Worm (Caenorhabditis elegans) whole organism, L3 larva: ENCODE measurements around the gene pqn-8.
A peak's percentile ranks its signal among the peaks of the same experiment; 100 is the strongest.

ENCODE experiments used
- R02D3.7 ChIP-seq: fragments of 150-350 bp; optimal IDR thresholded peaks from 2 replicates; lab custom pipeline; 2014; ENCODE audit warnings: missing biosample characterization, missing genetic modification characterization
- ZK546.5 ChIP-seq: sonication (generic microtip); optimal IDR thresholded peaks from 2 replicates; lab custom pipeline; 2017; ENCODE audit warnings: missing biosample characterization, missing genetic modification characterization
- aly-2 ChIP-seq: fragments of 150-350 bp; optimal IDR thresholded peaks from 2 replicates; lab custom pipeline; 2014; ENCODE audit warnings: missing biosample characterization, missing genetic modification characterization
- ama-1 ChIP-seq: fragments of 150-350 bp; optimal IDR thresholded peaks from 2 replicates; lab custom pipeline; 2018
- ceh-28 ChIP-seq: fragments of 150-350 bp; optimal IDR thresholded peaks from 2 replicates; lab custom pipeline; 2014; ENCODE audit warnings: missing biosample characterization, missing genetic modification reagents, missing genetic modification characterization
- ceh-82 ChIP-seq: fragments of 150-350 bp; optimal IDR thresholded peaks from 2 replicates; lab custom pipeline; 2014; ENCODE audit warnings: missing biosample characterization, missing genetic modification characterization
- ceh-9 ChIP-seq: sonication (generic microtip); optimal IDR thresholded peaks from 2 replicates; lab custom pipeline; 2018; ENCODE audit warnings: missing biosample characterization, missing genetic modification characterization
- daf-12 ChIP-seq: fragments of 150-350 bp; optimal IDR thresholded peaks from 2 replicates; lab custom pipeline; 2014; ENCODE audit warnings: missing biosample characterization, missing genetic modification reagents, missing genetic modification characterization
- egl-27 ChIP-seq: sonication (generic microtip); optimal IDR thresholded peaks from 4 replicates; lab custom pipeline; 2017; ENCODE audit warnings: missing biosample characterization, missing genetic modification reagents, missing genetic modification characterization
- egl-5 ChIP-seq: fragments of 150-350 bp; optimal IDR thresholded peaks from 2 replicates; lab custom pipeline; 2017; ENCODE audit warnings: missing biosample characterization, missing genetic modification reagents, missing genetic modification characterization, inconsistent platforms
- elt-2 ChIP-seq: sonication (generic microtip); optimal IDR thresholded peaks from 2 replicates; lab custom pipeline; 2016; ENCODE audit warnings: missing genetic modification reagents, mild to moderate bottlenecking, missing genetic modification characterization, missing compliant biosample characterization
- elt-3 ChIP-seq, 3 experiments: fragments of 150-350 bp in 1 of 3; sonication (generic microtip) in 2 of 3; optimal IDR thresholded peaks; 2 replicates in 2 of 3; 4 replicates in 1 of 3; lab custom pipeline; 2014 to 2017; ENCODE audit warnings: missing biosample characterization in 3 of 3, missing genetic modification characterization in 3 of 3
- fkh-10 ChIP-seq: sonication (generic microtip); optimal IDR thresholded peaks from 2 replicates; lab custom pipeline; 2017; ENCODE audit warnings: missing biosample characterization, missing genetic modification reagents, missing genetic modification characterization
- fkh-2 ChIP-seq: fragments of 150-350 bp; optimal IDR thresholded peaks from 2 replicates; lab custom pipeline; 2014; ENCODE audit warnings: missing biosample characterization, missing genetic modification reagents, missing genetic modification characterization
- fos-1 ChIP-seq: fragments of 150-350 bp; optimal IDR thresholded peaks from 2 replicates; lab custom pipeline; 2014; ENCODE audit warnings: missing biosample characterization, missing genetic modification characterization
- hmg-11 ChIP-seq: sonication (generic microtip); optimal IDR thresholded peaks from 2 replicates; lab custom pipeline; 2016; ENCODE audit warnings: missing genetic modification characterization, missing compliant biosample characterization
- lin-15B ChIP-seq: fragments of 150-350 bp; optimal IDR thresholded peaks from 2 replicates; lab custom pipeline; 2014; ENCODE audit warnings: missing biosample characterization, missing genetic modification characterization
- lin-39 ChIP-seq: fragments of 150-350 bp; optimal IDR thresholded peaks from 2 replicates; lab custom pipeline; 2018; ENCODE audit warnings: missing biosample characterization, missing genetic modification reagents, missing genetic modification characterization
- lsy-12 ChIP-seq: sonication (generic microtip); optimal IDR thresholded peaks from 2 replicates; lab custom pipeline; 2016; ENCODE audit warnings: mild to moderate bottlenecking, missing genetic modification characterization, missing compliant biosample characterization
- mdl-1 ChIP-seq: fragments of 150-350 bp; optimal IDR thresholded peaks from 2 replicates; lab custom pipeline; 2014; ENCODE audit warnings: missing biosample characterization, missing genetic modification characterization
- mml-1 ChIP-seq: fragments of 150-350 bp; sonication (generic microtip); optimal IDR thresholded peaks from 3 replicates; lab custom pipeline; 2014; ENCODE audit warnings: missing biosample characterization, missing genetic modification characterization
- nfya-1 ChIP-seq: sonication (generic microtip); optimal IDR thresholded peaks from 2 replicates; lab custom pipeline; 2017; ENCODE audit warnings: missing genetic modification characterization, mild to moderate bottlenecking, missing compliant biosample characterization, antibody characterized with exemption, moderate library complexity; ENCODE audit not compliant: insufficient read depth
- nhr-12 ChIP-seq: fragments of 150-350 bp; optimal IDR thresholded peaks from 2 replicates; lab custom pipeline; 2014; ENCODE audit warnings: missing biosample characterization, missing genetic modification characterization
- nhr-23 ChIP-seq: fragments of 150-350 bp; optimal IDR thresholded peaks from 2 replicates; lab custom pipeline; 2014; ENCODE audit warnings: missing biosample characterization, missing genetic modification reagents, missing genetic modification characterization
- nhr-237 ChIP-seq: fragments of 150-350 bp; optimal IDR thresholded peaks from 2 replicates; lab custom pipeline; 2014; ENCODE audit warnings: missing biosample characterization, missing genetic modification characterization
- nhr-25 ChIP-seq: sonication (generic microtip); optimal IDR thresholded peaks from 2 replicates; lab custom pipeline; 2017; ENCODE audit warnings: missing biosample characterization, missing genetic modification characterization
- nhr-67 ChIP-seq: fragments of 150-350 bp; optimal IDR thresholded peaks from 2 replicates; lab custom pipeline; 2014; ENCODE audit warnings: missing biosample characterization, missing genetic modification characterization
- nhr-76 ChIP-seq: fragments of 150-350 bp; sonication (generic microtip); optimal IDR thresholded peaks from 5 replicates; lab custom pipeline; 2014; ENCODE audit warnings: missing biosample characterization, missing genetic modification characterization
- pha-4 ChIP-seq: fragments of 150-350 bp; optimal IDR thresholded peaks from 2 replicates; lab custom pipeline; 2014; ENCODE audit warnings: missing biosample characterization, missing genetic modification reagents, missing genetic modification characterization
- pqm-1 ChIP-seq: fragments of 150-350 bp; optimal IDR thresholded peaks from 2 replicates; lab custom pipeline; 2017; ENCODE audit warnings: missing biosample characterization, missing genetic modification characterization, inconsistent platforms
- sea-2 ChIP-seq: fragments of 150-350 bp; sonication (generic microtip); optimal IDR thresholded peaks from 4 replicates; lab custom pipeline; 2014; ENCODE audit warnings: missing biosample characterization, missing genetic modification reagents, missing genetic modification characterization
- skn-1 ChIP-seq: fragments of 150-350 bp; optimal IDR thresholded peaks from 2 replicates; lab custom pipeline; 2014; ENCODE audit warnings: missing biosample characterization, missing genetic modification characterization
- snpc-4 ChIP-seq: fragments of 150-350 bp; optimal IDR thresholded peaks from 2 replicates; lab custom pipeline; 2014; ENCODE audit warnings: missing biosample characterization, missing genetic modification characterization
- tbx-2 ChIP-seq: sonication (generic microtip); optimal IDR thresholded peaks from 2 replicates; lab custom pipeline; 2016; ENCODE audit warnings: mild to moderate bottlenecking, missing genetic modification characterization, missing compliant biosample characterization
- unc-39 ChIP-seq: sonication (generic microtip); optimal IDR thresholded peaks from 4 replicates; lab custom pipeline; 2017; ENCODE audit warnings: missing biosample characterization, missing genetic modification characterization
- zag-1 ChIP-seq: fragments of 150-350 bp; optimal IDR thresholded peaks from 2 replicates; lab custom pipeline; 2014; ENCODE audit warnings: missing biosample characterization, missing genetic modification characterization

pqn-8 gene

ce11 chrIII:10016413-10017051 is 18.7 kb upstream of the pqn-8 start, which contains the start of gene rgs-1:
Gene rgs-1, minus strand, starts transcription at chrIII:10016558.
- peak; percentile 77 for TF ChIP-seq nfya-1 (tag; lab: Kevin White, UChicago)
- TF ChIP-seq snpc-4 (tag; lab: Kevin White, UChicago): peak; percentile 25
- no peak for TF ChIP-seq mml-1 (tag; lab: Kevin White, UChicago)
- TF ChIP-seq lin-15B: peak; percentile 28
- no peak for TF ChIP-seq lsy-12 (tag; lab: Kevin White, UChicago)
- TF ChIP-seq nhr-237 (tag; lab: Kevin White, UChicago): no peak
- TF ChIP-seq daf-12 (tag; lab: Kevin White, UChicago): no peak
- TF ChIP-seq zag-1 (tag; lab: Kevin White, UChicago): no peak
- peak; percentile 21 for TF ChIP-seq skn-1 (tag; lab: Kevin White, UChicago)
- no peak for TF ChIP-seq mdl-1
- no peak for TF ChIP-seq unc-39 (tag; lab: Kevin White, UChicago)
- TF ChIP-seq pha-4 (tag; lab: Kevin White, UChicago): peak; percentile 5
- TF ChIP-seq hmg-11 (tag; lab: Kevin White, UChicago): peak; percentile 79
- TF ChIP-seq fkh-10 (GFP tag; lab: Kevin White, UChicago): peak; percentile 86
- no peak for TF ChIP-seq sea-2 (GFP tag; lab: Kevin White, UChicago)
- TF ChIP-seq, all 47 proteins: peak for 7

ce11 chrIII:10012136-10012535 is 14.3 kb upstream of the pqn-8 start, which contains the start of gene C05B5.16:
Gene C05B5.16, plus strand, starts transcription at chrIII:10012436.
- TF ChIP-seq nhr-237 (tag; lab: Kevin White, UChicago) (no peak), skn-1 (tag; lab: Kevin White, UChicago) (no peak), aly-2 (no peak), ceh-9 (tag; lab: Kevin White, UChicago) (no peak), ceh-82 (tag; lab: Kevin White, UChicago) (no peak), elt-2 (tag; lab: Kevin White, UChicago) (no peak), ZK546.5 (tag; lab: Kevin White, UChicago) (no peak), daf-12 (tag; lab: Kevin White, UChicago) (no peak), egl-5 (tag; lab: Kevin White, UChicago) (no peak), lsy-12 (tag; lab: Kevin White, UChicago) (no peak), nfya-1 (tag; lab: Kevin White, UChicago) (no peak), fos-1 (tag; lab: Kevin White, UChicago) (no peak), ama-1 (lab: Kevin White, UChicago) (no peak), pha-4 (tag; lab: Kevin White, UChicago) (no peak), nhr-12 (no peak), sea-2 (GFP tag; lab: Kevin White, UChicago) (no peak), ceh-28 (tag; lab: Kevin White, UChicago) (no peak), lin-15B (no peak), egl-27 (no peak), nhr-23 (tag; lab: Kevin White, UChicago) (no peak)
- TF ChIP-seq, all 47 proteins: peak for 0

ce11 chrIII:10010117-10010516 is 12.3 kb upstream of the pqn-8 start, which contains the start of gene fbxa-155:
Gene fbxa-155, minus strand, starts transcription at chrIII:10010217.
- TF ChIP-seq nhr-67 (tag; lab: Kevin White, UChicago) (no peak), lin-39 (tag; lab: Kevin White, UChicago) (no peak), mml-1 (tag; lab: Kevin White, UChicago) (no peak), elt-2 (tag; lab: Kevin White, UChicago) (no peak), snpc-4 (tag; lab: Kevin White, UChicago) (no peak), sea-2 (GFP tag; lab: Kevin White, UChicago) (no peak), nhr-76 (tag; lab: Kevin White, UChicago) (no peak), pqm-1 (tag; lab: Kevin White, UChicago) (no peak), fkh-10 (GFP tag; lab: Kevin White, UChicago) (no peak), egl-27 (no peak), R02D3.7 (tag; lab: Kevin White, UChicago) (no peak), nhr-237 (tag; lab: Kevin White, UChicago) (no peak), fkh-2 (tag; lab: Kevin White, UChicago) (no peak), nhr-25 (tag; lab: Kevin White, UChicago) (no peak), fos-1 (tag; lab: Kevin White, UChicago) (no peak), nhr-12 (no peak), elt-3 (tag; optimal IDR thresholded peaks at IDR 0.05; lab: Kevin White, UChicago) (no peak), tbx-2 (tag; lab: Kevin White, UChicago) (no peak)
